Fruit fly (Drosophila melanogaster) whole organism, wandering third instar larva: ENCODE results near the gene knk.

ENCODE experiments used
- Abd-B ChIP-seq: fragments of >200 bp; optimal IDR thresholded peaks from 2 replicates; lab custom pipeline; 2017; ENCODE audit warnings: missing biosample characterization, missing genetic modification characterization
- CG32264 ChIP-seq: fragments of 200-800 bp; sonication (Bioruptor generic); optimal IDR thresholded peaks from 2 replicates; lab custom pipeline; 2016; ENCODE audit warnings: missing biosample characterization, missing genetic modification characterization
- CG9705 ChIP-seq: fragments of 200-800 bp; sonication (Bioruptor generic); optimal IDR thresholded peaks from 2 replicates; lab custom pipeline; 2018; ENCODE audit warnings: missing biosample characterization, mild to moderate bottlenecking, missing genetic modification characterization
- CrebA ChIP-seq: fragments of 200-800 bp; sonication (Bioruptor generic); optimal IDR thresholded peaks from 2 replicates; lab custom pipeline; 2016; ENCODE audit warnings: missing biosample characterization, mild to moderate bottlenecking, missing genetic modification characterization, borderline replicate concordance
- Dfd ChIP-seq: fragments of >200 bp; optimal IDR thresholded peaks from 2 replicates; lab custom pipeline; 2017; ENCODE audit warnings: missing biosample characterization, missing genetic modification characterization
- Dif ChIP-seq: fragments of 200-275, 200-300 bp; sonication (Bioruptor generic); optimal IDR thresholded peaks from 2 replicates; lab custom pipeline; 2018; ENCODE audit warnings: missing biosample characterization, missing genetic modification characterization; ENCODE audit not compliant: partially characterized antibody
- GATAd ChIP-seq: sonication (Bioruptor generic); optimal IDR thresholded peaks from 2 replicates; lab custom pipeline; 2016; ENCODE audit warnings: missing biosample characterization, missing genetic modification characterization
- HLH106 ChIP-seq: fragments of 200-800 bp; optimal IDR thresholded peaks from 3 replicates; lab custom pipeline; 2019; ENCODE audit warnings: missing biosample characterization, mild to moderate bottlenecking, missing genetic modification characterization, moderate library complexity
- Hnf4 ChIP-seq: fragments of 200-800 bp; sonication (Bioruptor generic); optimal IDR thresholded peaks from 2 replicates; lab custom pipeline; 2016; ENCODE audit warnings: missing biosample characterization, mild to moderate bottlenecking, missing genetic modification characterization
- Hr83 ChIP-seq: fragments of 200-300 bp; sonication (Bioruptor generic); optimal IDR thresholded peaks from 2 replicates; lab custom pipeline; 2016; ENCODE audit warnings: missing biosample characterization, mild to moderate bottlenecking, missing genetic modification characterization, moderate library complexity; ENCODE audit not compliant: poor library complexity, severe bottlenecking
- Mio ChIP-seq: sonication (Bioruptor generic); optimal IDR thresholded peaks from 2 replicates; lab custom pipeline; 2016; ENCODE audit warnings: missing biosample characterization, missing genetic modification characterization
- Myc ChIP-seq: fragments of >200 bp; optimal IDR thresholded peaks from 2 replicates; lab custom pipeline; 2017
- N ChIP-seq: fragments of >200 bp; optimal IDR thresholded peaks from 2 replicates; lab custom pipeline; 2018; ENCODE audit warnings: missing biosample characterization, missing external identifiers, missing genetic modification characterization
- OdsH ChIP-seq: fragments of 200-800 bp; sonication (Bioruptor generic); optimal IDR thresholded peaks from 2 replicates; lab custom pipeline; 2016; ENCODE audit warnings: missing biosample characterization, mild to moderate bottlenecking, missing genetic modification characterization
- Rel ChIP-seq, 2 experiments: fragments of 200-800 bp; sonication (Bioruptor generic) in 1 of 2; optimal IDR thresholded peaks; 2 replicates in 1 of 2; 3 replicates in 1 of 2; lab custom pipeline; 2016 to 2019; ENCODE audit warnings: mild to moderate bottlenecking in 2 of 2, missing biosample characterization in 2 of 2, missing genetic modification characterization in 2 of 2, moderate library complexity in 1 of 2
- br ChIP-seq: fragments of 200-800 bp; sonication (Bioruptor generic); optimal IDR thresholded peaks from 2 replicates; lab custom pipeline; 2016; ENCODE audit warnings: missing biosample characterization, missing genetic modification characterization
- brk ChIP-seq: fragments of 200-800 bp; sonication (Bioruptor generic); optimal IDR thresholded peaks from 2 replicates; lab custom pipeline; 2016; ENCODE audit warnings: missing biosample characterization, mild to moderate bottlenecking, missing genetic modification characterization
- dl ChIP-seq, 2 experiments: fragments of 175-275, 200-275 bp in 1 of 2; fragments of 200-275 bp in 1 of 2; sonication (Bioruptor generic); optimal IDR thresholded peaks; lab custom pipeline; 2018; ENCODE audit warnings: mild to moderate bottlenecking in 2 of 2, missing biosample characterization in 2 of 2, missing genetic modification characterization in 2 of 2, moderate library complexity in 2 of 2; ENCODE audit not compliant: partially characterized antibody in 2 of 2, insufficient read depth in 1 of 2
- dmrt93B ChIP-seq: fragments of 200-800 bp; sonication (Bioruptor generic); optimal IDR thresholded peaks from 2 replicates; lab custom pipeline; 2018; ENCODE audit warnings: missing biosample characterization, mild to moderate bottlenecking, missing genetic modification characterization
- ey ChIP-seq: fragments of 200-800 bp; sonication (Bioruptor generic); optimal IDR thresholded peaks from 2 replicates; lab custom pipeline; 2016; ENCODE audit warnings: missing biosample characterization, missing genetic modification characterization
- foxo ChIP-seq, 2 experiments: fragments of 200-800 bp; sonication (Bioruptor generic); optimal IDR thresholded peaks; 2 replicates in 1 of 2; 3 replicates in 1 of 2; lab custom pipeline; 2016 to 2017; ENCODE audit warnings: missing biosample characterization in 2 of 2, missing genetic modification characterization in 2 of 2
- fru ChIP-seq: fragments of 200-800 bp; sonication (Bioruptor generic); optimal IDR thresholded peaks from 3 replicates; lab custom pipeline; 2016; ENCODE audit warnings: missing biosample characterization, mild to moderate bottlenecking, missing genetic modification characterization
- h ChIP-seq: fragments of 200-800 bp; sonication (Bioruptor generic); optimal IDR thresholded peaks from 3 replicates; lab custom pipeline; 2016; ENCODE audit warnings: missing biosample characterization, mild to moderate bottlenecking, missing genetic modification characterization
- lola ChIP-seq: fragments of >200 bp; optimal IDR thresholded peaks from 2 replicates; lab custom pipeline; 2017; ENCODE audit warnings: missing biosample characterization, missing genetic modification characterization
- pan ChIP-seq: fragments of >200 bp; optimal IDR thresholded peaks from 2 replicates; lab custom pipeline; 2017
- psq ChIP-seq: fragments of 200-800 bp; sonication (Bioruptor generic); optimal IDR thresholded peaks from 3 replicates; lab custom pipeline; 2017; ENCODE audit warnings: missing biosample characterization, mild to moderate bottlenecking, missing genetic modification characterization, moderate library complexity
- rgr ChIP-seq: fragments of 200-800 bp; sonication (Bioruptor generic); optimal IDR thresholded peaks from 3 replicates; lab custom pipeline; 2016; ENCODE audit warnings: missing biosample characterization, mild to moderate bottlenecking, missing genetic modification characterization
- tai ChIP-seq: sonication (Bioruptor generic); optimal IDR thresholded peaks from 2 replicates; lab custom pipeline; 2016; ENCODE audit warnings: missing biosample characterization, missing genetic modification characterization
- usp ChIP-seq: fragments of >200 bp; optimal IDR thresholded peaks from 2 replicates; lab custom pipeline; 2017; ENCODE audit warnings: missing biosample characterization, missing genetic modification characterization
- woc ChIP-seq: sonication (Bioruptor generic); optimal IDR thresholded peaks from 2 replicates; lab custom pipeline; 2016; ENCODE audit warnings: missing biosample characterization, mild to moderate bottlenecking, missing genetic modification characterization

The knk gene

DNA sequence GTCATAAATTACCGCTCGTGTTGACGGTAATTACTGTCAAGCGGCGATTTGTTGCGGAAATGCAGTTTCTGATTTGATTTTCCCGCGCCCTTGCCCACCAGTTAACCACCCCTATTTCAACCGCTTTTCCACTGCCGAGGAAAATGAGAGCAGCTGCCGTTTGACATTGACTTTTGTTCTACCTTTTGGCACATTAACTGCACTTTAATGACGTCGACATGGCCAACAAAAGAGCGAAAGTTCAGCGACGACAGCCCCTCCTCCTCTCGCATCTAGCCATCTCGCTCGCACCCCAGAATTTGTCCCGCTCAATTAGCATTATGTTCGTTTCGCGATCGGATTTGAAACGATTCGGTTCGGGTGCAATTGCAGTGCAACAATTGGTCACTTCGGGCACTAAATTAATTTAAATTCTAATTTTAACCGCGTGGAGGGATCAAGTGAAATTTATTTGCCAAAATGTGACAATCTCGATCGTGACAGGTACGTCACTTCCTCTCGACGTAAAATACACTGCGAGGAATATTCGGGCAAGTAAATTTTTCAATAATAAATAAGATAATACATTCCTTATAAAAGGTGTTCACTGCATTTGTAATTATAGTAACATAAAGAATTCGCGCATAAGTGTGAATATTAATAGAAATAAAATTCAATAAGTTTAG is 14.2 kb downstream of the knk start:
- TF ChIP-seq N (GFP tag; lab: Kevin White, UChicago) (no peak), lola (GFP tag; lab: Kevin White, UChicago) (no peak), Dfd (GFP tag; lab: Kevin White, UChicago) (no peak), usp (GFP tag; lab: Kevin White, UChicago) (no peak), HLH106 (no peak), woc (no peak), CrebA (GFP tag; lab: Kevin White, UChicago) (no peak), foxo (GFP tag; optimal IDR thresholded peaks at IDR 0.05; lab: Kevin White, UChicago) (no peak), Abd-B (GFP tag; lab: Kevin White, UChicago) (no peak), OdsH (no peak), br (GFP tag; lab: Kevin White, UChicago) (no peak), pan (no peak), dmrt93B (GFP tag; lab: Kevin White, UChicago) (no peak), Hnf4 (GFP tag; lab: Kevin White, UChicago) (no peak), Mio (no peak), CG32264 (GFP tag; lab: Kevin White, UChicago) (no peak)

DNA sequence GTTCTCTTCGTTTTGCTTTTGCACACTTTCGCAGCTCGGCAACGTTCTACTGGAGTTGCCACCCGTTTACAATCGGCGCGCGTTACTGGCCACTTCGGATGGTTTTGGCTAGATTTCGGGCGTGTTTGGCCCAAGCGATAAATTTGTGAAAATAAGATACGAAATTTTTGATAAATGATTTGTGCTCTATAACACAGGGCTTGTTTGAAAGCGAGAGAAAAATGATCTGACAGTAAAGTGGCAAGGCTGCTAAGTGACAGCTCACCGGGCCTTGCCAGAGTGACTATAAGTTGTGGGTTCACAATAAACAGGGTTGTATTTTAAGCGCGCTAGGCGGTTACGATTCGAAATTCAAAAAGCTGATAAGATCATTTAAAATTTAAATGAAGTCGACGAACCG is 15.5 kb downstream of the knk start, which contains the start of gene Fmr1:
Fmr1 (minus strand) TSS at position 184 of the 400 bp plus-strand sequence.
- TF ChIP-seq h (peak; percentile 60), Myc (lab: Kevin White, UChicago) (peak; percentile 37), Hr83 (GFP tag; lab: Kevin White, UChicago) (no peak), br (GFP tag; lab: Kevin White, UChicago) (peak; percentile 40), fru (peak; percentile 59), CG9705 (GFP tag; lab: Kevin White, UChicago) (peak; percentile 31), HLH106 (peak; percentile 50), Dif (GFP tag; lab: Kevin White, UChicago) (no peak), tai (GFP tag; lab: Kevin White, UChicago) (no peak), OdsH (peak; percentile 11), GATAd (peak; percentile 77), foxo (GFP tag; optimal IDR thresholded peaks at IDR 0.05; lab: Kevin White, UChicago) (peak in 1 of 2 experiments; percentile 57), pan (no peak), psq (peak; percentile 97), usp (GFP tag; lab: Kevin White, UChicago) (no peak), Rel (GFP tag; optimal IDR thresholded peaks at IDR 0.05; lab: Kevin White, UChicago) (no peak), Rel (tag; optimal IDR thresholded peaks at IDR 0.05; lab: Kevin White, UChicago) (peak; percentile 12), woc (no peak), rgr (GFP tag; lab: Kevin White, UChicago) (peak; percentile 29), ey (GFP tag; lab: Kevin White, UChicago) (peak; percentile 26)
- TF ChIP-seq, all 38 proteins: peak for 13

DNA sequence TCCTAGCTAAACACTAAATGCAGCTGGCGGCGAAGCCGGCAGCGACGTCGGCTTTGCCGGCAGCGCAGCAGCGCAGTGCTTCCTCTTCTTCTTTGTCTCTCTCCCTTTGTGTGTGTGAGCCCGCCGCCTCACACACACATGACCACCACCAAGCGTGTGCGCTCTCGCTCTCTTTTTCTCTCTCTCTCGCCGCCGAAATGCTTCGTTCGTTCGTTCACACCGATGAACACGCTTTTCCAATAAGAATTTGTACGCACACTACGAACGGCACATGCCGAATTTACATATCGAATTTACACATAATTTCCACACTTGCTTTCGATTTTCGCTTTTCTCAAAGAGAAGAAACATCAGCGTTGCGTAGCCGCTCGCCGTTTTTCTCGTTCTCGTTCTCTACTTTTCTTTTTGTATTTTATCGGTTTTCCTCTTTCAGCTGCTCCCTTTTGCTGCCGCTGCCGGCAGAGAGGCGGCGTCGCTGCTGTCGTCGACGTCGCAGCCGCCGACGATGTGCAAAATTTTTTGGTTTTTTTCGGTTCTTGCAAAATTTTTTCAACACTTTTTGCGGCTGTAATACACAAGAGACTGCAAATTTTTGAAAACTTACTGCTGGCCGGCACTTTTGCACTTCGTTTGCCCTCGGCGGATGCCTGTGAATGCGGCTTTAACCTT is 16.1 kb downstream of the knk start:
- no peak for TF ChIP-seq fru
- no peak for TF ChIP-seq brk (GFP tag; lab: Kevin White, UChicago)
- TF ChIP-seq dl (GFP tag; optimal IDR thresholded peaks at IDR 0.05; lab: Kevin White, UChicago; ENCODE audit: insufficient read depth in 1 of 2, partially characterized antibody in 2 of 2), result peak in 1 of 2 experiments; percentile 79
- TF ChIP-seq usp (GFP tag; lab: Kevin White, UChicago), result no peak
- no peak for TF ChIP-seq ey (GFP tag; lab: Kevin White, UChicago)
- TF ChIP-seq N (GFP tag; lab: Kevin White, UChicago), result peak; percentile 80
- peak; percentile 91 for TF ChIP-seq Dif (GFP tag; lab: Kevin White, UChicago)

DNA sequence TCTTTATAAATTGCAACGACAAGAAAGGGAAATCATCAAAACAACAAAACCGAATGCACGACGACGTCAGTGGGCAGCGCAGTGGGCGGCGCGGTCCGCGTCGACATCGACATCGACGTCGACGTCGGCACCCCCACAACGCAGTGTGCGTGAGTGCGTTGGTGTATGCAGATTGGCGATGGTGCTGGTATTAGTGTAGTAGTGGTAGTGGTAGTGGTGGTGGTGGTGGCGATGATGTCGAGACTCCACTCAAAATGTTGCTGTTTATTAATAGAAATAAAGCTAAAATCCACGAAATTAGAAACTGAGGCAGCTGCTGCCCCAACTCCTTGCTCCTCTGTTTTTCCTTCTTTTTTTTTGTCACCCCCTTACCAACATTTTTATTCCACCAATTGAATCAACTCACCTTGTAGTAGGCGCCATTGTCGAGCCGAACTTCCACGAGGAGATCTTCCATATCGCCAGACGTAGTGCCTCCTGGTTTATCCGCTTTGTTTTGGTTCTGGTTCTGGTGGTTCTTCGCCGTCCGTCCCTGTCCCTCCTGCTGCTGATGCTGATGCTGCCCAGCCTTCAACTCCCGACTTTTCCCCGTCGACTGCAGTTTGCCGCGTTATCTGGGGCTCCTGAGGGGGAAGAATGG is 17.1 kb downstream of the knk start:
- TF ChIP-seq Myc (lab: Kevin White, UChicago) (no peak), Mio (no peak), N (GFP tag; lab: Kevin White, UChicago) (peak; percentile 58)
